Fruit fly (Drosophila melanogaster) whole organism, embryonic: ENCODE results near the gene Shc.

ENCODE experiments used
- Bteb2 ChIP-seq: fragments of 200-800 bp; sonication (Bioruptor generic); optimal IDR thresholded peaks from 2 replicates; lab custom pipeline; 2016; ENCODE audit warnings: missing biosample characterization, missing genetic modification characterization
- CG11560 ChIP-seq: fragments of 200-800 bp; sonication (Bioruptor generic); IDR thresholded peaks from 3 replicates; pipeline ENCODE4 v1.3.6; 2022; ENCODE audit warnings: missing biosample characterization, missing genetic modification characterization
- CG13123 ChIP-seq: fragments of 200-800 bp; sonication (Bioruptor generic); optimal IDR thresholded peaks from 2 replicates; lab custom pipeline; 2016; ENCODE audit warnings: missing biosample characterization, missing genetic modification characterization
- CG3726 ChIP-seq: fragments of 200-800 bp; sonication (Bioruptor generic); IDR thresholded peaks from 3 replicates; pipeline ENCODE4, ENCODE4 v1.3.6; 2022; ENCODE audit warnings: missing biosample characterization, missing genetic modification characterization
- CG9437 ChIP-seq: fragments of 200-800 bp; sonication (Bioruptor generic); optimal IDR thresholded peaks from 2 replicates; lab custom pipeline; 2018; ENCODE audit warnings: missing biosample characterization, mild to moderate bottlenecking, missing genetic modification characterization
- Hey ChIP-seq: fragments of 200-800 bp; sonication (Bioruptor generic); optimal IDR thresholded peaks from 3 replicates; lab custom pipeline; 2018; ENCODE audit warnings: missing biosample characterization, mild to moderate bottlenecking, missing genetic modification characterization
- Lhr ChIP-seq: fragments of 200-800 bp; sonication (Bioruptor generic); optimal IDR thresholded peaks from 3 replicates; lab custom pipeline; 2017; ENCODE audit warnings: mild to moderate bottlenecking, missing biosample characterization, missing genetic modification reagents, missing genetic modification characterization
- TFAM ChIP-seq: fragments of 200-800 bp; sonication (Bioruptor generic); optimal IDR thresholded peaks from 2 replicates; lab custom pipeline; 2017; ENCODE audit warnings: missing biosample characterization, missing genetic modification characterization, inconsistent platforms
- hbn ChIP-seq: fragments of 200-800 bp; sonication (Bioruptor generic); IDR thresholded peaks from 2 replicates; pipeline ENCODE4 v1.3.6; 2022; ENCODE audit warnings: missing biosample characterization, missing genetic modification characterization; ENCODE audit not compliant: partially characterized antibody
- schlank ChIP-seq: fragments of 200-800 bp; sonication (Bioruptor generic); optimal IDR thresholded peaks from 2 replicates; lab custom pipeline; 2018; ENCODE audit warnings: missing biosample characterization, mild to moderate bottlenecking, missing genetic modification characterization
- tin ChIP-seq: fragments of 200-800 bp; sonication (Bioruptor generic); optimal IDR thresholded peaks from 3 replicates; lab custom pipeline; 2016; ENCODE audit warnings: missing biosample characterization, missing genetic modification characterization
- zen2 ChIP-seq: fragments of 200-800 bp; sonication (Bioruptor generic); IDR thresholded peaks from 3 replicates; pipeline ENCODE4 v1.3.6; 2022; ENCODE audit warnings: missing biosample characterization, missing genetic modification characterization; ENCODE audit not compliant: partially characterized antibody

DNA sequence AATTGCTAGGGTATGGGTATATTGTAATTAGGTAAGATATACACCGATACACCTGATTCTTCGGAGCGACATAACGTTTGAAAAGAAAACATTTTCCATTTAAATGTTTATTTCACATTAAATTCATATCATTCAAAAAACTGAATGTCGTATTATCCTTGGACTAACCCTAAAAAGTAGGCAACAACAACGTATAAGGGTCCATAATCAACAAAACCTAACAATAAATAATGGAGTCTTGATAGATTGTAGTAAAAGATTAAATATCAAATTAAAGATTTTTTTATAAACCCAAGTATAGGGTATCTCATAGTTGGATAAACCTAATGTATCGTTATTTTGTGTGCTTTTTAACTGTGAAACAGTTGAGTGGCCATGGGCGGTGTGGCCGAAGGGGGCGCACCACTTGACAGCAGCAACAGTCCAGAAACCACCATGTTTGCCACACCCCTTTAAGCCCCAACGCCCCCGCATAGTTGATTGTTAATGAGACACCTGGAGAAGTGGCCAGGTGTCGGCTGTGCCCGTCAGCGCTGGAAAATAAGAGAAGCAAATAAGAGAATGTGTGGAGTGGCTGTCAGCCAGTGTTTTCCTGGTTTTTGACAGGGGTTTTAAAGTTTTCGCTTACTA lies 41.6 kb downstream of the Shc start:
- TF ChIP-seq CG9437 (GFP tag; lab: Kevin White, UChicago) (peak; percentile 11), tin (GFP tag; lab: Kevin White, UChicago) (no peak), CG3726 (GFP tag; lab: Robert Waterston, UW) (no peak), hbn (GFP tag; lab: Robert Waterston, UW) (no peak), zen2 (GFP tag; lab: Robert Waterston, UW) (no peak), Lhr (no peak), TFAM (no peak), schlank (tag; lab: Kevin White, UChicago) (no peak), Bteb2 (GFP tag; lab: Kevin White, UChicago) (no peak), Hey (no peak), CG13123 (GFP tag; lab: Kevin White, UChicago) (no peak), CG11560 (tag; lab: Robert Waterston, UW) (no peak)
